Fruit fly (Drosophila melanogaster) whole organism, embryonic: ENCODE results near the gene CG7362.

ENCODE experiments used
- ATbp ChIP-seq: fragments of 200-800 bp; sonication (Bioruptor generic); optimal IDR thresholded peaks from 2 replicates; lab custom pipeline; 2017; ENCODE audit warnings: missing biosample characterization, mild to moderate bottlenecking, missing genetic modification characterization, missing genetic modification reagents
- Atf3 ChIP-seq: fragments of 200-800 bp; sonication (Bioruptor generic); optimal IDR thresholded peaks from 3 replicates; lab custom pipeline; 2016; ENCODE audit warnings: missing biosample characterization, missing genetic modification characterization
- CG10366 ChIP-seq: fragments of 200-800 bp; sonication (Bioruptor generic); IDR thresholded peaks from 2 replicates; pipeline ENCODE4 v1.3.6; 2022; ENCODE audit warnings: missing biosample characterization, missing genetic modification characterization
- CG10431 ChIP-seq: fragments of 200-800 bp; sonication (Bioruptor generic); optimal IDR thresholded peaks from 3 replicates; lab custom pipeline; 2018; ENCODE audit warnings: missing biosample characterization, mild to moderate bottlenecking, missing genetic modification characterization
- CG10959 ChIP-seq: fragments of 200-800 bp; sonication (Bioruptor generic); IDR thresholded peaks from 2 replicates; pipeline ENCODE4 v1.3.6; 2022; ENCODE audit warnings: missing biosample characterization, missing genetic modification characterization
- CG14667 ChIP-seq: fragments of 200-800 bp; sonication (Bioruptor generic); IDR thresholded peaks from 2 replicates; pipeline ENCODE4 v1.3.6; 2022; ENCODE audit warnings: missing biosample characterization, missing genetic modification characterization
- CG14710 ChIP-seq: fragments of 200-800 bp; sonication (Bioruptor generic); optimal IDR thresholded peaks from 3 replicates; lab custom pipeline; 2019; ENCODE audit warnings: missing biosample characterization, mild to moderate bottlenecking, missing genetic modification characterization, moderate library complexity
- CG14965 ChIP-seq: fragments of 200-800 bp; sonication (Bioruptor generic); optimal IDR thresholded peaks from 2 replicates; lab custom pipeline; 2016; ENCODE audit warnings: missing biosample characterization, missing genetic modification characterization, borderline replicate concordance
- CG15269 ChIP-seq: fragments of 200-800 bp; sonication (Bioruptor generic); optimal IDR thresholded peaks from 2 replicates; lab custom pipeline; 2018; ENCODE audit warnings: missing biosample characterization, mild to moderate bottlenecking, missing genetic modification characterization, moderate library complexity
- CG1603 ChIP-seq: fragments of 200-800 bp; sonication (Bioruptor generic); optimal IDR thresholded peaks from 2 replicates; lab custom pipeline; 2019; ENCODE audit warnings: missing biosample characterization, mild to moderate bottlenecking, missing genetic modification characterization, moderate library complexity
- CG17385 ChIP-seq: fragments of 200-800 bp; sonication (Bioruptor generic); optimal IDR thresholded peaks from 3 replicates; lab custom pipeline; 2018; ENCODE audit warnings: missing biosample characterization, mild to moderate bottlenecking, missing genetic modification characterization
- CG17568 ChIP-seq: fragments of 200-800 bp; sonication (Bioruptor generic); optimal IDR thresholded peaks from 2 replicates; lab custom pipeline; 2018; ENCODE audit warnings: missing biosample characterization, mild to moderate bottlenecking, missing genetic modification characterization, moderate library complexity
- CG18011 ChIP-seq: fragments of 200-800 bp; sonication (Bioruptor generic); optimal IDR thresholded peaks from 2 replicates; lab custom pipeline; 2017; ENCODE audit warnings: missing biosample characterization, missing genetic modification characterization, mild to moderate bottlenecking, moderate library complexity, missing genotype
- CG18619 ChIP-seq: fragments of 200-800 bp; sonication (Bioruptor generic); optimal IDR thresholded peaks from 3 replicates; lab custom pipeline; 2017; ENCODE audit warnings: missing biosample characterization, mild to moderate bottlenecking, missing genetic modification characterization
- CG34224 ChIP-seq: fragments of 200-800 bp; sonication (Bioruptor generic); IDR thresholded peaks from 3 replicates; pipeline ENCODE4 v1.3.6; 2022; ENCODE audit warnings: missing biosample characterization, missing genetic modification characterization; ENCODE audit not compliant: partially characterized antibody
- CG3726 ChIP-seq: fragments of 200-800 bp; sonication (Bioruptor generic); IDR thresholded peaks from 3 replicates; pipeline ENCODE4, ENCODE4 v1.3.6; 2022; ENCODE audit warnings: missing biosample characterization, missing genetic modification characterization
- CG4360 ChIP-seq: fragments of 200-800 bp; sonication (Bioruptor generic); IDR thresholded peaks from 2 replicates; pipeline ENCODE4 v1.3.6; 2022; ENCODE audit warnings: missing biosample characterization, missing genetic modification characterization
- CG4617 ChIP-seq: fragments of 200-800 bp; sonication (Bioruptor generic); optimal IDR thresholded peaks from 3 replicates; lab custom pipeline; 2016; ENCODE audit warnings: missing biosample characterization, missing genetic modification characterization, borderline replicate concordance
- CG6254 ChIP-seq: fragments of 200-800 bp; sonication (Bioruptor generic); optimal IDR thresholded peaks from 3 replicates; lab custom pipeline; 2017; ENCODE audit warnings: mild to moderate bottlenecking, missing biosample characterization, missing genetic modification reagents, missing genetic modification characterization
- CG7786 ChIP-seq: fragments of 200-800 bp; sonication (Bioruptor generic); optimal IDR thresholded peaks from 2 replicates; lab custom pipeline; 2016; ENCODE audit warnings: missing biosample characterization, missing genetic modification characterization
- CG9817 ChIP-seq: fragments of 200-800 bp; sonication (Bioruptor generic); optimal IDR thresholded peaks from 2 replicates; lab custom pipeline; 2018; ENCODE audit warnings: missing biosample characterization, mild to moderate bottlenecking, missing genetic modification characterization, moderate library complexity
- CrebB ChIP-seq: fragments of 200-800 bp; sonication (Bioruptor generic); optimal IDR thresholded peaks from 3 replicates; lab custom pipeline; 2018; ENCODE audit warnings: missing biosample characterization, mild to moderate bottlenecking, missing genetic modification characterization
- Dip3 ChIP-seq: fragments of 200-800 bp; sonication (Bioruptor generic); optimal IDR thresholded peaks from 3 replicates; lab custom pipeline; 2016; ENCODE audit warnings: missing biosample characterization, missing genetic modification characterization
- Dp ChIP-seq: fragments of 200-800 bp; sonication (Bioruptor generic); optimal IDR thresholded peaks from 2 replicates; lab custom pipeline; 2018; ENCODE audit warnings: missing biosample characterization, mild to moderate bottlenecking, missing genetic modification characterization, moderate library complexity
- E2f2 ChIP-seq: fragments of 200-800 bp; sonication (Bioruptor generic); IDR thresholded peaks from 2 replicates; pipeline ENCODE4 v1.3.6; 2022; ENCODE audit warnings: missing biosample characterization, missing genetic modification characterization
- Fer3 ChIP-seq: fragments of 200-800 bp; sonication (Bioruptor generic); optimal IDR thresholded peaks from 2 replicates; lab custom pipeline; 2018; ENCODE audit warnings: missing biosample characterization, mild to moderate bottlenecking, missing genetic modification characterization, moderate library complexity
- Gug ChIP-seq: fragments of 200-800 bp; sonication (Bioruptor generic); IDR thresholded peaks from 4 replicates; pipeline ENCODE4 v1.3.6; 2022; ENCODE audit warnings: missing biosample characterization, missing genetic modification characterization
- Hsf ChIP-seq: fragments of 200-800 bp; sonication (Bioruptor generic); optimal IDR thresholded peaks from 3 replicates; lab custom pipeline; 2016; ENCODE audit warnings: missing biosample characterization, missing genetic modification characterization
- Lpt ChIP-seq: fragments of >200 bp; optimal IDR thresholded peaks from 2 replicates; lab custom pipeline; 2018; ENCODE audit warnings: missing biosample characterization, missing genetic modification characterization
- Myb ChIP-seq: fragments of 200-800 bp; sonication (Bioruptor generic); optimal IDR thresholded peaks from 2 replicates; lab custom pipeline; 2016; ENCODE audit warnings: missing biosample characterization, missing genetic modification characterization
- Poxn ChIP-seq: fragments of 200-800 bp; sonication (Bioruptor generic); IDR thresholded peaks from 2 replicates; pipeline ENCODE4 v1.3.6; 2022; ENCODE audit warnings: missing biosample characterization, missing genetic modification characterization
- Ssrp ChIP-seq: fragments of 200-800 bp; sonication (Bioruptor generic); optimal IDR thresholded peaks from 2 replicates; lab custom pipeline; 2018; ENCODE audit warnings: missing biosample characterization, mild to moderate bottlenecking, missing genetic modification characterization, moderate library complexity
- Tbp ChIP-seq: fragments of >200 bp; optimal IDR thresholded peaks from 2 replicates; lab custom pipeline; 2018; ENCODE audit warnings: missing biosample characterization, missing genetic modification characterization
- ab ChIP-seq: fragments of 200-800 bp; sonication (Bioruptor generic); optimal IDR thresholded peaks from 2 replicates; lab custom pipeline; 2016; ENCODE audit warnings: missing biosample characterization, missing genetic modification characterization
- amos ChIP-seq: fragments of 200-800 bp; sonication (Bioruptor generic); IDR thresholded peaks from 2 replicates; pipeline ENCODE4 v1.3.6; 2022; ENCODE audit warnings: missing biosample characterization, missing genetic modification characterization; ENCODE audit not compliant: partially characterized antibody
- cas ChIP-seq: fragments of 200-800 bp; sonication (Bioruptor generic); IDR thresholded peaks from 2 replicates; pipeline ENCODE4 v1.3.6; 2022; ENCODE audit warnings: missing biosample characterization, missing genetic modification characterization
- gt ChIP-seq: fragments of 200-800 bp; sonication (Bioruptor generic); IDR thresholded peaks from 2 replicates; pipeline ENCODE4 v1.3.6; 2022; ENCODE audit warnings: missing biosample characterization, missing genetic modification characterization
- hbn ChIP-seq: fragments of 200-800 bp; sonication (Bioruptor generic); IDR thresholded peaks from 2 replicates; pipeline ENCODE4 v1.3.6; 2022; ENCODE audit warnings: missing biosample characterization, missing genetic modification characterization; ENCODE audit not compliant: partially characterized antibody
- lab ChIP-seq: fragments of 200-800 bp; sonication (Bioruptor generic); optimal IDR thresholded peaks from 3 replicates; lab custom pipeline; 2017; ENCODE audit warnings: missing biosample characterization, missing genetic modification characterization, mild to moderate bottlenecking, moderate library complexity, missing genetic modification reagents
- lbe ChIP-seq: fragments of 200-800 bp; sonication (Bioruptor generic); optimal IDR thresholded peaks from 2 replicates; lab custom pipeline; 2016; ENCODE audit warnings: missing biosample characterization, mild to moderate bottlenecking, missing genetic modification characterization
- pum ChIP-seq: fragments of 200-800 bp; sonication (Bioruptor generic); optimal IDR thresholded peaks from 2 replicates; lab custom pipeline; 2016; ENCODE audit warnings: missing biosample characterization, missing genetic modification characterization
- run ChIP-seq: fragments of 200-800 bp; sonication (Bioruptor generic); optimal IDR thresholded peaks from 3 replicates; lab custom pipeline; 2018; ENCODE audit warnings: missing biosample characterization, mild to moderate bottlenecking, missing genetic modification characterization
- schlank ChIP-seq: fragments of 200-800 bp; sonication (Bioruptor generic); optimal IDR thresholded peaks from 2 replicates; lab custom pipeline; 2018; ENCODE audit warnings: missing biosample characterization, mild to moderate bottlenecking, missing genetic modification characterization
- sens ChIP-seq: fragments of 200-800 bp; sonication (Bioruptor generic); peaks from one replicate; lab custom pipeline; 2016; ENCODE audit warnings: missing biosample characterization, missing genetic modification characterization
- slbo ChIP-seq: fragments of 200-800 bp; sonication (Bioruptor generic); IDR thresholded peaks from 2 replicates; pipeline ENCODE4 v1.3.6; 2022; ENCODE audit warnings: missing biosample characterization, missing genetic modification characterization
- sob ChIP-seq: fragments of 200-800 bp; sonication (Bioruptor generic); IDR thresholded peaks from 2 replicates; pipeline ENCODE4 v1.3.6; 2022; ENCODE audit warnings: missing biosample characterization, missing genetic modification characterization
- stwl ChIP-seq: fragments of 200-800 bp; sonication (Bioruptor generic); optimal IDR thresholded peaks from 3 replicates; lab custom pipeline; 2018; ENCODE audit warnings: missing biosample characterization, mild to moderate bottlenecking, missing genetic modification characterization, moderate library complexity
- twi ChIP-seq: fragments of 200-800 bp; optimal IDR thresholded peaks from 2 replicates; lab custom pipeline; 2019; ENCODE audit warnings: missing biosample characterization, mild to moderate bottlenecking, missing genetic modification characterization, moderate library complexity
- tx ChIP-seq: fragments of 200-800 bp; sonication (Bioruptor generic); optimal IDR thresholded peaks from 2 replicates; lab custom pipeline; 2016; ENCODE audit warnings: missing biosample characterization, missing genetic modification characterization
- unpg ChIP-seq: fragments of 200-800 bp; sonication (Bioruptor generic); optimal IDR thresholded peaks from 3 replicates; lab custom pipeline; 2018; ENCODE audit warnings: missing biosample characterization, mild to moderate bottlenecking, missing genetic modification characterization, moderate library complexity
- wek ChIP-seq: fragments of 200-800 bp; sonication (Bioruptor generic); optimal IDR thresholded peaks from 3 replicates; lab custom pipeline; 2018; ENCODE audit warnings: missing biosample characterization, mild to moderate bottlenecking, missing genetic modification characterization, moderate library complexity
- zfh1 ChIP-seq: fragments of 200-800 bp; sonication (Bioruptor generic); IDR thresholded peaks from 3 replicates; pipeline ENCODE4 v1.3.6; 2022; ENCODE audit warnings: missing biosample characterization, missing genetic modification characterization

Gene CG7362

dm6 chr3R:14706860-14707259 lies 47.4 kb downstream of the CG7362 start (continued):
- TF ChIP-seq ab (peak; percentile 20), pum (GFP tag; lab: Kevin White, UChicago) (peak; percentile 58), Tbp (no peak), CG7786 (GFP tag; lab: Kevin White, UChicago) (peak; percentile 57), stwl (tag; lab: Kevin White, UChicago) (no peak), CG17385 (GFP tag; lab: Kevin White, UChicago) (peak; percentile 20), zfh1 (peak; percentile 70; the same call in 2 of the 3 replicates), cas (GFP tag; lab: Robert Waterston, UW) (peak; percentile 58; the same call in 1 of the 2 replicates), CG4360 (GFP tag; lab: Robert Waterston, UW) (no peak), Poxn (no peak), CG9817 (peak; percentile 38), Gug (GFP tag; lab: Robert Waterston, UW) (peak; percentile 67; the same call in 2 of the 4 replicates), sens (GFP tag; lab: Kevin White, UChicago) (peak; percentile 84), CG14710 (tag; lab: Kevin White, UChicago) (no peak), CG17568 (GFP tag; lab: Kevin White, UChicago) (peak; percentile 15), CG6254 (GFP tag; lab: Kevin White, UChicago) (no peak), CG1603 (tag; lab: Kevin White, UChicago) (peak; percentile 51), run (tag; lab: Kevin White, UChicago) (no peak), CG10431 (GFP tag; lab: Kevin White, UChicago) (no peak), Dp (GFP tag; lab: Kevin White, UChicago) (no peak), CG14965 (GFP tag; lab: Kevin White, UChicago) (no peak), sob (GFP tag; lab: Robert Waterston, UW) (peak; percentile 72), Atf3 (peak; percentile 19), CG14667 (GFP tag; lab: Robert Waterston, UW) (0 out of 2 replicates have a peak, but pooled peaks have one; percentile 22), Fer3 (tag; lab: Kevin White, UChicago) (peak; percentile 56), Ssrp (tag; lab: Kevin White, UChicago) (peak; percentile 33), twi (tag; lab: Kevin White, UChicago) (no peak), amos (GFP tag; lab: Robert Waterston, UW) (peak; percentile 25; the same call in 1 of the 2 replicates), E2f2 (peak; percentile 49), CG3726 (GFP tag; lab: Robert Waterston, UW) (peak; percentile 53; the same call in 1 of the 3 replicates), gt (GFP tag; lab: Robert Waterston, UW) (no peak; the same call in 1 of the 2 replicates), Hsf (GFP tag; lab: Kevin White, UChicago) (peak; percentile 39), CrebB (tag; lab: Kevin White, UChicago) (peak; percentile 28), CG34224 (GFP tag; lab: Robert Waterston, UW) (peak; percentile 73), lbe (GFP tag; lab: Kevin White, UChicago) (no peak), CG10366 (GFP tag; lab: Robert Waterston, UW) (peak; percentile 70), CG18011 (GFP tag; lab: Kevin White, UChicago) (no peak)

- TF ChIP-seq schlank (tag; lab: Kevin White, UChicago) = no peak
- TF ChIP-seq Myb = no peak
- no peak for TF ChIP-seq ATbp
- no peak for TF ChIP-seq lab (GFP tag; lab: Kevin White, UChicago)
- no peak for TF ChIP-seq hbn (GFP tag; lab: Robert Waterston, UW)
- TF ChIP-seq CG4617 (GFP tag; lab: Kevin White, UChicago) = no peak
- peak; percentile 19 for TF ChIP-seq CG15269 (tag; lab: Kevin White, UChicago)
- TF ChIP-seq wek = no peak
- TF ChIP-seq CG18619 (GFP tag; lab: Kevin White, UChicago) = no peak
- TF ChIP-seq tx (GFP tag; lab: Kevin White, UChicago) = no peak
- no peak for TF ChIP-seq CG10959 (GFP tag; lab: Robert Waterston, UW)
- TF ChIP-seq Dip3 (GFP tag; lab: Kevin White, UChicago) = no peak
- TF ChIP-seq unpg (GFP tag; lab: Kevin White, UChicago) = peak; percentile 39
- no peak; the same call in 1 of the 2 replicates for TF ChIP-seq slbo
- no peak for TF ChIP-seq Lpt (GFP tag; lab: Kevin White, UChicago)
Measured at dm6 chr3R:14706354-14706753, 47.9 kb downstream of the CG7362 start.
